Fruit fly (Drosophila melanogaster): Measurements from ENCODE around the gene B-H2.
A peak's percentile ranks its signal among the peaks of the same experiment; 100 is the strongest.

Gene B-H2

DNA sequence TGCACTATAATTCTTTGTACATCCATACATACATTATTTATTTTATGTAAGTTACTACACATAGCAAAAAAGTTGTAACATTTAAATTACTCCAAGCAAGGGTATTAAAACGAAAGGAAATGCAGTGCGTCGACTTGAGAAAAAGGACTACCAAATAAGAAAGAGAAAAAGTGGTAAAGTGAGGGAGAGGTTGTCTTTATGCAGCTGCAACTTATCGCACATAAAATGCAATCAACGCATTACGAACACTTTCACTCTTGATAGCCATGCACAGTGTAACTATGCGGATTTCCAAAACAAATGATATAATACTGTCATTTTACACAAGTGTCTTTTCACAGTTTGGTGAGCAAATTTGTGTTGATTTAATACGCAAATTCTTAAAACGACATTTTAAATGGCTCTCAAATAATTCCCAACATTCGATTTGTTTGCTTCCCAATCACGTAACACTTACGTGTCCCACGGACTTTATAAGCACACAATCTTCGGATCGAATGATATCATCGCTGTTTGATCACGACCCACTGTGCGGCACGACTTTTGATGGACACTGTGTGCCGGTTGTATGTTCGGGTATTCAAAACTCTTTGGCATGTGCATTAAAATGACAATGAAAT, 17.2 kb upstream of the B-H2 start (continued):
- TF ChIP-seq CG34376 (GFP tag; optimal IDR thresholded peaks at IDR 0.05) = no peak
- TF ChIP-seq E2f2 (GFP tag; IDR thresholded peaks at IDR 0.05) = no peak
- no peak for TF ChIP-seq sug (tag; optimal IDR thresholded peaks at IDR 0.05)
- no peak for TF ChIP-seq CG3407 (GFP tag; optimal IDR thresholded peaks at IDR 0.05)
- TF ChIP-seq dmrt99B (tag; optimal IDR thresholded peaks at IDR 0.05) = peak; percentile 60
- TF ChIP-seq CG2889 (GFP tag; IDR thresholded peaks at IDR 0.05) = no peak
- peak; percentile 10 for TF ChIP-seq fd64A (GFP tag; optimal IDR thresholded peaks at IDR 0.05)
- TF ChIP-seq CG3281 (GFP tag; optimal IDR thresholded peaks at IDR 0.05) = no peak
- no peak for TF ChIP-seq Doc2 (GFP tag; IDR thresholded peaks at IDR 0.05)
- TF ChIP-seq Deaf1 (tag; optimal IDR thresholded peaks at IDR 0.05) = no peak
- TF ChIP-seq CG13123 (GFP tag; optimal IDR thresholded peaks at IDR 0.05) = no peak
- peak; percentile 36 for TF ChIP-seq Mad (GFP tag; optimal IDR thresholded peaks at IDR 0.05)
- TF ChIP-seq CoRest (tag; optimal IDR thresholded peaks at IDR 0.05) = peak; percentile 27
- TF ChIP-seq CG12299 (tag; optimal IDR thresholded peaks at IDR 0.05) = no peak
- no peak for TF ChIP-seq CG3065 (GFP tag; optimal IDR thresholded peaks at IDR 0.05)
- no peak for TF ChIP-seq Dfd (GFP tag; optimal IDR thresholded peaks at IDR 0.05)
- TF ChIP-seq CG16863 (GFP tag; optimal IDR thresholded peaks at IDR 0.05) = peak; percentile 31
- TF ChIP-seq tll (GFP tag; optimal IDR thresholded peaks at IDR 0.05) = no peak
- TF ChIP-seq vfl (GFP tag; optimal IDR thresholded peaks at IDR 0.05) = no peak
- TF ChIP-seq D (optimal IDR thresholded peaks at IDR 0.05) = no peak
- no peak for TF ChIP-seq D (GFP tag; optimal IDR thresholded peaks at IDR 0.05)
- peak; percentile 42 for TF ChIP-seq CG4424 (GFP tag; optimal IDR thresholded peaks at IDR 0.05)
- TF ChIP-seq CG10147 (GFP tag; optimal IDR thresholded peaks at IDR 0.05) = no peak
- no peak for TF ChIP-seq Mes4 (GFP tag; optimal IDR thresholded peaks at IDR 0.05)
- no peak for TF ChIP-seq cad (GFP tag; optimal IDR thresholded peaks at IDR 0.05)
- peak; percentile 37 for TF ChIP-seq Sox100B (GFP tag; optimal IDR thresholded peaks at IDR 0.05)
- TF ChIP-seq HLH54F (GFP tag; optimal IDR thresholded peaks at IDR 0.05) = no peak
- TF ChIP-seq btn (GFP tag; optimal IDR thresholded peaks at IDR 0.05) = no peak
- TF ChIP-seq CG4617 (GFP tag; optimal IDR thresholded peaks at IDR 0.05; ENCODE audit: borderline replicate concordance) = no peak
- no peak for TF ChIP-seq BtbVII (GFP tag; optimal IDR thresholded peaks at IDR 0.05)
- TF ChIP-seq CG12769 (tag; optimal IDR thresholded peaks at IDR 0.05) = peak; percentile 12
- TF ChIP-seq caup (GFP tag; optimal IDR thresholded peaks at IDR 0.05; ENCODE audit: severe bottlenecking) = no peak
- no peak for TF ChIP-seq Atf6 (GFP tag; IDR thresholded peaks at IDR 0.05)
- TF ChIP-seq al (GFP tag; IDR thresholded peaks at IDR 0.05) = no peak
- TF ChIP-seq MBD-R2 (GFP tag; IDR thresholded peaks at IDR 0.05) = no peak
- no peak for TF ChIP-seq gro (GFP tag; optimal IDR thresholded peaks at IDR 0.05)
- no peak for TF ChIP-seq gcm2 (GFP tag; optimal IDR thresholded peaks at IDR 0.05)
- TF ChIP-seq slou (GFP tag; optimal IDR thresholded peaks at IDR 0.05) = no peak
- TF ChIP-seq Asciz (GFP tag; optimal IDR thresholded peaks at IDR 0.05) = peak; percentile 39
- no peak for TF ChIP-seq CG1602 (GFP tag; optimal IDR thresholded peaks at IDR 0.05)
- no peak for TF ChIP-seq sr (GFP tag; IDR thresholded peaks at IDR 0.05)
- TF ChIP-seq ranshi (GFP tag; IDR thresholded peaks at IDR 0.05) = 0 out of 2 replicates have a peak, but pooled peaks have one; percentile 19
- TF ChIP-seq gfzf (GFP tag; optimal IDR thresholded peaks at IDR 0.05) = no peak
- no peak for TF ChIP-seq CG14014 (GFP tag; IDR thresholded peaks at IDR 0.05)
- TF ChIP-seq CG7987 (GFP tag; optimal IDR thresholded peaks at IDR 0.05) = no peak
- no peak for TF ChIP-seq CG10959 (GFP tag; IDR thresholded peaks at IDR 0.05)
- TF ChIP-seq Fer3 (tag; optimal IDR thresholded peaks at IDR 0.05) = peak; percentile 15
- TF ChIP-seq CG16779 (GFP tag; IDR thresholded peaks at IDR 0.05) = no peak
- no peak for TF ChIP-seq HHEX (GFP tag; optimal IDR thresholded peaks at IDR 0.05)
- TF ChIP-seq CG10274 (GFP tag; optimal IDR thresholded peaks at IDR 0.05) = no peak
- TF ChIP-seq Elba2 (GFP tag; optimal IDR thresholded peaks at IDR 0.05) = no peak

Measured in whole organism, embryonic.